Worm (Caenorhabditis elegans) whole organism, L2 larva: ENCODE results near the gene AH9.1.

ENCODE experiments used
- F13H6.1 ChIP-seq: sonication (generic microtip); optimal IDR thresholded peaks from 2 replicates; lab custom pipeline; 2016; ENCODE audit warnings: missing genetic modification characterization, missing compliant biosample characterization
- nhr-77 ChIP-seq: fragments of 150-350 bp; optimal IDR thresholded peaks from 2 replicates; lab custom pipeline; 2014; ENCODE audit warnings: missing biosample characterization, missing genetic modification characterization
- ztf-11 ChIP-seq: sonication (generic microtip); optimal IDR thresholded peaks from 2 replicates; lab custom pipeline; 2017; ENCODE audit warnings: missing biosample characterization, missing genetic modification characterization

DNA sequence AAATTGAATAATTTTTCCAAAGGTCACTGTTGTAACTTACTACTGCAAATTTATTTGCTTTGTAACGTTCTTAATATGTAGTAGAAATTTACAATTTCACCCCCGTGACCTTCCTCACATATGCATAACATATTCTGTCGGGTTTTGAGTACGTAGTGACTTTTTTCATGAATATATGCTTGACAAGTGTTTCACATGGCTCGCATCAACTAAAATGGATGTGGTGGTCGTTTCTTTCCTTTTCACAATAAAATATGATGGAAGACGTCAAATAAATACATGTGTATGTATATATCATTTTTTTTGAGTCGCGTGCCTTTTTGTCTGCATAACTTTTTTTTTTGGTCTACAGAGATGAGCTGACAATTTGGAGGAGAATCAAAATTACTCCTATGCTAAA is 19.6 kb upstream of the AH9.1 start:
- no peak for TF ChIP-seq F13H6.1 (tag; lab: Kevin White, UChicago)
- TF ChIP-seq ztf-11 (tag; lab: Kevin White, UChicago): no peak
- no peak for TF ChIP-seq nhr-77
